Fruit fly (Drosophila melanogaster): ENCODE measurements around the gene CG34241.

CG34241 gene

DNA sequence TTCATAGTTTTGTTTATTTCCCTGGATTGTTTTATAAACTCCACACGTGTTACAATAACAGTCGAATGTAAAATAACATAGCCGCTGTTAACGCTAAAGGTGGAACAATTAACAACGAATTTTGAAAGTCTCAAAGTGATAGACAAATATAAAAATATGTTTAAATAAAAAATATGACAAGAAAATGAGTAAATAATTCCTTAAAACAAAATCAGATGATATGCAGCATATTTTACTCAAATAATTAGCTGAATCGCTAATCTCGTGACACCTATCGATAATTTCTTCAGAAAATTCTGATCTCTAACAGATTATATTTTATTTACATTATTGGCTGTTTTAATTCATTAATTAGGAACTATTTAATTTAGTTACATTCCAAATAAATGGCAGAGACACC is 8.9 kb downstream of the CG34241 start, which contains the start of the genes CG5645 and Atg12 (continued):
- TF ChIP-seq CG2712 (tag; optimal IDR thresholded peaks at IDR 0.05) (peak; percentile 80), Hr51 (GFP tag; optimal IDR thresholded peaks at IDR 0.05) (peak in 1 of 2 experiments; percentile 39), ac (GFP tag; optimal IDR thresholded peaks at IDR 0.05) (no peak), br (optimal IDR thresholded peaks at IDR 0.05) (no peak), Awh (GFP tag; IDR thresholded peaks at IDR 0.05) (peak; percentile 53; the same call in 1 of the 2 replicates), CG5245 (GFP tag; optimal IDR thresholded peaks at IDR 0.05) (no peak), tgo (GFP tag; IDR thresholded peaks at IDR 0.05) (peak; percentile 65; the same call in 2 of the 3 replicates), pita (GFP tag; optimal IDR thresholded peaks at IDR 0.05) (no peak), CG10209 (GFP tag; optimal IDR thresholded peaks at IDR 0.05) (no peak), Dref (GFP tag; IDR thresholded peaks at IDR 0.05) (peak; percentile 61), repo (GFP tag; optimal IDR thresholded peaks at IDR 0.05) (no peak), CG12659 (GFP tag; optimal IDR thresholded peaks at IDR 0.05) (peak; percentile 60), trem (tag; optimal IDR thresholded peaks at IDR 0.05) (peak; percentile 62), chn (GFP tag; optimal IDR thresholded peaks at IDR 0.05) (no peak), CG34422 (GFP tag; IDR thresholded peaks at IDR 0.05) (peak; percentile 56; the same call in 2 of the 3 replicates), Med (GFP tag) (no peak), vvl (GFP tag; IDR thresholded peaks at IDR 0.05) (peak; percentile 89), gcm (GFP tag; optimal IDR thresholded peaks at IDR 0.05) (peak; percentile 56), ind (GFP tag; optimal IDR thresholded peaks at IDR 0.05) (peak; percentile 58), Lim3 (GFP tag; IDR thresholded peaks at IDR 0.05) (no peak), hth (optimal IDR thresholded peaks at IDR 0.05) (no peak), CG13424 (tag; optimal IDR thresholded peaks at IDR 0.05) (peak; percentile 74), slp2 (GFP tag; optimal IDR thresholded peaks at IDR 0.05) (no peak), grn (GFP tag; optimal IDR thresholded peaks at IDR 0.05) (no peak), CG14667 (GFP tag; IDR thresholded peaks at IDR 0.05) (peak; percentile 40), CG17385 (GFP tag; optimal IDR thresholded peaks at IDR 0.05) (peak; percentile 37), CG2120 (GFP tag; optimal IDR thresholded peaks at IDR 0.05) (peak; percentile 65), schlank (tag; optimal IDR thresholded peaks at IDR 0.05) (no peak), Dp (GFP tag; optimal IDR thresholded peaks at IDR 0.05) (peak; percentile 2), Tbp (GFP tag; optimal IDR thresholded peaks at IDR 0.05) (no peak), sim (GFP tag; IDR thresholded peaks at IDR 0.05) (no peak), luna (GFP tag; optimal IDR thresholded peaks at IDR 0.05) (no peak), gce (GFP tag; IDR thresholded peaks at IDR 0.05) (no peak), Dip2 (GFP tag; IDR thresholded peaks at IDR 0.05) (no peak), gfzf (GFP tag; optimal IDR thresholded peaks at IDR 0.05) (peak; percentile 1), sc (optimal IDR thresholded peaks at IDR 0.05) (no peak), sc (GFP tag; optimal IDR thresholded peaks at IDR 0.05) (no peak), Gug (GFP tag; IDR thresholded peaks at IDR 0.05) (0 out of 4 replicates have a peak, but pooled peaks have one; percentile 14), CG8281 (tag; optimal IDR thresholded peaks at IDR 0.05) (no peak), stwl (tag; optimal IDR thresholded peaks at IDR 0.05) (peak; percentile 56), emc (GFP tag; optimal IDR thresholded peaks at IDR 0.05) (no peak), jing (GFP tag; optimal IDR thresholded peaks at IDR 0.05) (no peak), dpn (GFP tag; optimal IDR thresholded peaks at IDR 0.05) (peak; percentile 3 to 65), vnd (GFP tag; IDR thresholded peaks at IDR 0.05; ENCODE audit: partially characterized antibody) (peak; percentile 74), bab2 (GFP tag; optimal IDR thresholded peaks at IDR 0.05) (peak; percentile 20), run (tag; optimal IDR thresholded peaks at IDR 0.05) (no peak), CG14050 (GFP tag; IDR thresholded peaks at IDR 0.05) (peak; percentile 36; the same call in 1 of the 3 replicates), lov (optimal IDR thresholded peaks at IDR 0.05) (no peak), lov (GFP tag; IDR thresholded peaks at IDR 0.05) (no peak), CG31224 (GFP tag; IDR thresholded peaks at IDR 0.05) (no peak), jumu (GFP tag; optimal IDR thresholded peaks at IDR 0.05) (no peak), CG18599 (GFP tag; optimal IDR thresholded peaks at IDR 0.05) (peak; percentile 70), CG10366 (GFP tag; IDR thresholded peaks at IDR 0.05) (peak; percentile 11; the same call in 1 of the 2 replicates)
